Worm (Caenorhabditis elegans): Measurements from ENCODE around the gene F17E9.18.

Gene F17E9.18

DNA sequence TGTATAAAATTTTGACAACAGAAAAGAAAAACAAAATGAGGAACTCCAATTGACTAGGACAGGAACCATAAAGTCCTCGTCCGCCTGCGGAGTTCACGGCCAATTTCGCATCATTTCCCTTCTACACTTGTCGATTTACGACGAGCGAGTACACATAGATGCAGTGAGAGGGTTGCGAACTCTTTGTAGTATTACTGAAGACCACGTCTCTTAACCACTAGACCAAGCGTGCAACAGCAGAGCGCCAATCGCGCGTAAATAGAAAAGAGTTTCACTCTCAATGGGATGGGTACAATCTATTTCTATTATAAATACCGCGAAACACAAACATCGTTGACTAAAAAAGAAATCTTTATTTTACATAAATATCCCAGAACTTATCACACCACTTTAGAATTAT lies 28.4 kb upstream of the F17E9.18 start (continued):
- TF ChIP-seq B0336.3 (GFP tag; IDR thresholded peaks at IDR 0.05) (peak; percentile 83), ceh-27 (GFP tag; optimal IDR thresholded peaks at IDR 0.05) (peak; percentile 70), akir-1 (GFP tag; optimal IDR thresholded peaks at IDR 0.05) (no peak), ets-4 (GFP tag; optimal IDR thresholded peaks at IDR 0.05) (no peak), Y56A3A.18 (GFP tag; IDR thresholded peaks at IDR 0.05) (0 out of 2 replicates have a peak, but pooled peaks have one; percentile 35), Y67H2A.10 (GFP tag; conservative IDR thresholded peaks at IDR 0.05) (0 out of 2 replicates have a peak, but pooled peaks have one; percentile 43), rpc-1 (optimal IDR thresholded peaks at IDR 0.05) (peak; percentile 87), rpc-1 (tag; optimal IDR thresholded peaks at IDR 0.05) (peak; percentile 86), Y95B8A.8 (GFP tag; IDR thresholded peaks at IDR 0.05) (peak; percentile 80), zim-3 (tag; optimal IDR thresholded peaks at IDR 0.05) (peak; percentile 75), rcor-1 (GFP tag; IDR thresholded peaks at IDR 0.05) (peak; percentile 71), ceh-91 (GFP tag; IDR thresholded peaks at IDR 0.05) (no peak), lin-26 (GFP tag; IDR thresholded peaks at IDR 0.05) (peak; percentile 84), K12H6.12 (tag; optimal IDR thresholded peaks at IDR 0.05) (peak; percentile 9), rec-8 (tag; optimal IDR thresholded peaks at IDR 0.05) (peak; percentile 51 to 76), aptf-3 (GFP tag; IDR thresholded peaks at IDR 0.05) (0 out of 2 replicates have a peak, but pooled peaks have one; percentile 36), ama-1 (optimal IDR thresholded peaks at IDR 0.05) (peak; percentile 23), ama-1 (GFP tag; optimal IDR thresholded peaks at IDR 0.05) (peak; percentile 46 to 65), tlf-1 (GFP tag; optimal IDR thresholded peaks at IDR 0.05) (peak; percentile 24), gei-17 (GFP tag; optimal IDR thresholded peaks at IDR 0.05) (no peak), ztf-22 (GFP tag; optimal IDR thresholded peaks at IDR 0.05) (no peak), lin-35 (GFP tag; optimal IDR thresholded peaks at IDR 0.05) (peak in 1 of 3 experiments; percentile 61), D2030.7 (GFP tag; IDR thresholded peaks at IDR 0.05) (peak; percentile 47; the same call in 1 of the 2 replicates), attf-6 (GFP tag; IDR thresholded peaks at IDR 0.05) (0 out of 2 replicates have a peak, but pooled peaks have one; percentile 16), B0261.1 (tag; optimal IDR thresholded peaks at IDR 0.05) (peak; percentile 77), F52B5.7 (tag; optimal IDR thresholded peaks at IDR 0.05) (peak; percentile 74), ekl-4 (GFP tag; IDR thresholded peaks at IDR 0.05) (peak; percentile 66)

DNA sequence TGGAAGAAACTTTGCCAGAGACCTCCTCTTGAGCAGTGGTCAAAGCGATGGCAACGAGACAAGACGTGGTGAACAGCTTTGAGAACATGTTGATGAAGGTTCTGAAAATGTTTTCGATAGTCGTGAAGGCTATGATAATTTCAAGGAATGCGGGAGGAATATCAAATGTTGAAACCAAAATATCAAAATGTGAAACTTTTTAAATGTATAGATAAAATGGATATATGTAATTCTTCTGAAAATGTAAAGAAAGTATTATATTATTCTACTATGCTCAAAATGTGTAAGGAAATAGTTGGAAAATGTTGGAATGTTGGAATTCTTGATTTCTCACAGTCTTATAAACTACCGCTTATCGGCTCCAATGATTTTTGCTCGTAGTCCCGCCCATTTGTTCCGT lies 22.2 kb upstream of the F17E9.18 start, which contains the start of gene D2096.6:
Gene D2096.6, minus strand, starts transcription at position 101 of the 400 bp plus-strand sequence.
- no peak for TF ChIP-seq mxl-1 (tag; optimal IDR thresholded peaks at IDR 0.05)
- TF ChIP-seq hlh-26 (GFP tag; conservative IDR thresholded peaks at IDR 0.05) = no peak
- TF ChIP-seq ccch-3 (GFP tag; optimal IDR thresholded peaks at IDR 0.05) = no peak
- TF ChIP-seq lir-1 (GFP tag; conservative IDR thresholded peaks at IDR 0.05) = no peak
- TF ChIP-seq zim-3 (tag; optimal IDR thresholded peaks at IDR 0.05) = no peak
- TF ChIP-seq snpc-1.3 (tag; optimal IDR thresholded peaks at IDR 0.05; ENCODE audit: insufficient read depth) = no peak
- TF ChIP-seq ztf-25 (GFP tag; IDR thresholded peaks at IDR 0.05) = no peak
- no peak for TF ChIP-seq ztf-6 (GFP tag; IDR thresholded peaks at IDR 0.05)
- no peak for TF ChIP-seq attf-3 (GFP tag; conservative IDR thresholded peaks at IDR 0.05)
- no peak for TF ChIP-seq cebp-2 (GFP tag; IDR thresholded peaks at IDR 0.05)
- TF ChIP-seq let-526 (GFP tag; IDR thresholded peaks at IDR 0.05) = no peak

DNA sequence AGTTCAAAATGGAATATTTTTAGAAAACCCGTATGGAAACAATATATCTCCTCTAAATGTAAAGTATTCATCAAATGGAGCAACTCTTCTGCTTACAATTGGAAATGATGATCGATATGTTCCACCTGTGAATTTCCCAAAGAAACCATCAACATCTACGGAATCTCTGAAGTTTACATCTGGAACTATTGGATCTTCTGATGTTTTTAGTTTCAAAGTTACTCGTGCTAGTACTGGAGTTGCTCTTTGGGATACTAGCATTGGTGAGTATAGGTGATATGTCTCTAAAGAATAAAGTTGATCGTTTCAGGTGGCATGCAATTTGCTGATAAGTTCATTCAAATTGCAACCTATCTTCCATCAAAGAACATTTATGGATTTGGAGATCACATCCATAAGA lies 20.9 kb upstream of the F17E9.18 start:
- TF ChIP-seq tbp1 (GFP tag; optimal IDR thresholded peaks at IDR 0.05) (no peak), T26A5.8 (tag; optimal IDR thresholded peaks at IDR 0.05) (no peak), dox-1 (GFP tag; IDR thresholded peaks at IDR 0.05) (no peak), K12H6.12 (tag; optimal IDR thresholded peaks at IDR 0.05) (no peak), rcor-1 (GFP tag; IDR thresholded peaks at IDR 0.05) (no peak), tbx-9 (tag; optimal IDR thresholded peaks at IDR 0.05; ENCODE audit: borderline replicate concordance) (no peak), hsf-1 (GFP tag; IDR thresholded peaks at IDR 0.05) (no peak), mes-4 (tag; optimal IDR thresholded peaks at IDR 0.05) (no peak), egl-44 (GFP tag; IDR thresholded peaks at IDR 0.05) (no peak), egrh-3 (GFP tag; IDR thresholded peaks at IDR 0.05) (no peak), egl-18 (GFP tag; IDR thresholded peaks at IDR 0.05) (no peak), ceh-40 (GFP tag; IDR thresholded peaks at IDR 0.05) (no peak), F22D6.2 (tag; optimal IDR thresholded peaks at IDR 0.05) (no peak), him-1 (tag; optimal IDR thresholded peaks at IDR 0.05) (no peak), B0336.3 (GFP tag; IDR thresholded peaks at IDR 0.05) (no peak)

Data from whole organism, young adult.